Worm (Caenorhabditis elegans) whole organism, early embryonic: ENCODE data around the gene frm-7.

Experiments used
- F13C5.2 ChIP-seq: sonication (generic microtip); optimal IDR thresholded peaks from 2 replicates; lab custom pipeline; 2017; ENCODE audit warnings: mild to moderate bottlenecking, missing genetic modification characterization, inconsistent platforms, missing compliant biosample characterization
- ama-1 ChIP-seq: fragments of 150-350 bp; optimal IDR thresholded peaks from 2 replicates; lab custom pipeline; 2014
- flt-1 ChIP-seq: fragments of 200-800 bp; sonication (Bioruptor generic); IDR thresholded peaks from 2 replicates; pipeline ENCODE4 v1.3.6; 2022; ENCODE audit warnings: missing genetic modification characterization, missing compliant biosample characterization
- hnd-1 ChIP-seq: sonication (generic microtip); optimal IDR thresholded peaks from 2 replicates; lab custom pipeline; 2016; ENCODE audit warnings: missing genetic modification characterization, missing compliant biosample characterization

ce11 chrV:12334387-12334786 is 32.1 kb downstream of the frm-7 start:
- TF ChIP-seq ama-1 (lab: Kevin White, UChicago) (no peak), F13C5.2 (tag; lab: Kevin White, UChicago) (no peak), hnd-1 (no peak), flt-1 (no peak)
